Worm (Caenorhabditis elegans) whole organism, L1 larva: ENCODE data around the gene Y17G7B.23.
A peak's percentile ranks its signal among the peaks of the same experiment; 100 is the strongest.

Experiments
- aha-1 ChIP-seq: fragments of 150-350 bp; optimal IDR thresholded peaks from 2 replicates; lab custom pipeline; 2014; ENCODE audit warnings: missing biosample characterization, missing genetic modification characterization
- alr-1 ChIP-seq: fragments of 200-800 bp; sonication (Bioruptor generic); optimal IDR thresholded peaks from 2 replicates; lab custom pipeline; 2018; ENCODE audit warnings: borderline replicate concordance, mild to moderate bottlenecking, missing genetic modification characterization, missing compliant biosample characterization
- blmp-1 ChIP-seq: fragments of 150-350 bp; optimal IDR thresholded peaks from 2 replicates; lab custom pipeline; 2014; ENCODE audit warnings: missing biosample characterization, missing genetic modification characterization
- ceh-63 ChIP-seq: fragments of 200-800 bp; sonication (Bioruptor generic); optimal IDR thresholded peaks from 2 replicates; lab custom pipeline; 2018; ENCODE audit warnings: mild to moderate bottlenecking, missing genetic modification characterization, missing compliant biosample characterization
- ceh-82 ChIP-seq, 3 experiments: fragments of 150-350 bp in 1 of 3; sonication (generic microtip) in 2 of 3; optimal IDR thresholded peaks; 2 replicates each; lab custom pipeline; 2014 to 2017; ENCODE audit warnings: missing biosample characterization in 3 of 3, missing genetic modification characterization in 3 of 3
- ceh-88 ChIP-seq: fragments of 200-800 bp; sonication (Bioruptor generic); IDR thresholded peaks from 2 replicates; pipeline ENCODE4 v1.3.6; 2022; ENCODE audit warnings: missing genetic modification characterization, missing compliant biosample characterization
- ces-1 ChIP-seq: fragments of 150-350 bp; optimal IDR thresholded peaks from 2 replicates; lab custom pipeline; 2014; ENCODE audit warnings: missing biosample characterization, missing genetic modification reagents, missing genetic modification characterization
- dpl-1 ChIP-seq, 3 experiments: fragments of 150-350 bp in 2 of 3; sonication (generic microtip) in 1 of 3; optimal IDR thresholded peaks; 2 replicates each; lab custom pipeline; 2014 to 2017; ENCODE audit warnings: missing biosample characterization in 3 of 3, missing genetic modification characterization in 3 of 3, missing genetic modification reagents in 3 of 3
- efl-1 ChIP-seq, 4 experiments: fragments of 150-350 bp; optimal IDR thresholded peaks in 3 of 4; peaks in 1 of 4; 1 replicate in 1 of 4; 2 replicates in 3 of 4; lab custom pipeline; 2014; ENCODE audit warnings: missing biosample characterization in 2 of 4, missing genetic modification characterization in 2 of 4, missing genetic modification reagents in 2 of 4
- egl-27 ChIP-seq, 2 experiments: fragments of 150-350 bp in 1 of 2; sonication (generic microtip); optimal IDR thresholded peaks; 3 replicates each; lab custom pipeline; 2017 to 2018; ENCODE audit warnings: missing biosample characterization in 2 of 2, missing genetic modification characterization in 2 of 2, missing genetic modification reagents in 2 of 2
- elt-2 ChIP-seq: sonication (generic microtip); optimal IDR thresholded peaks from 2 replicates; lab custom pipeline; 2016; ENCODE audit warnings: missing genetic modification characterization, mild to moderate bottlenecking, inconsistent platforms, missing compliant biosample characterization, missing genetic modification reagents
- fkh-8 ChIP-seq: sonication (generic microtip); optimal IDR thresholded peaks from 2 replicates; lab custom pipeline; 2016; ENCODE audit warnings: mild to moderate bottlenecking, missing genetic modification characterization, missing compliant biosample characterization
- fos-1 ChIP-seq: fragments of 150-350 bp; optimal IDR thresholded peaks from 2 replicates; lab custom pipeline; 2014; ENCODE audit warnings: missing biosample characterization, missing genetic modification characterization
- grh-1 ChIP-seq: fragments of 200-800 bp; sonication (Bioruptor generic); IDR thresholded peaks from 2 replicates; pipeline ENCODE4 v1.3.6; 2022; ENCODE audit warnings: missing genetic modification reagents, missing genetic modification characterization, missing compliant biosample characterization
- hlh-17 ChIP-seq: fragments of 200-800 bp; sonication (Bioruptor generic); optimal IDR thresholded peaks from 2 replicates; lab custom pipeline; 2018; ENCODE audit warnings: missing genetic modification characterization, mild to moderate bottlenecking, missing compliant biosample characterization, moderate library complexity, borderline replicate concordance
- hlh-4 ChIP-seq: sonication (generic microtip); optimal IDR thresholded peaks from 2 replicates; lab custom pipeline; 2016; ENCODE audit warnings: mild to moderate bottlenecking, missing genetic modification characterization, missing compliant biosample characterization
- irx-1 ChIP-seq: sonication (generic microtip); optimal IDR thresholded peaks from 2 replicates; lab custom pipeline; 2016; ENCODE audit warnings: missing genetic modification characterization, missing compliant biosample characterization
- lin-14 ChIP-seq: fragments of 200-800 bp; sonication (Bioruptor generic); optimal IDR thresholded peaks from 2 replicates; lab custom pipeline; 2018; ENCODE audit warnings: mild to moderate bottlenecking, missing genetic modification characterization, moderate library complexity, missing compliant biosample characterization
- lin-35 ChIP-seq, 2 experiments: fragments of 150-350 bp; optimal IDR thresholded peaks; 2 replicates each; lab custom pipeline; 2014; ENCODE audit warnings: missing biosample characterization in 2 of 2, missing genetic modification characterization in 2 of 2, missing genetic modification reagents in 2 of 2
- lin-39 ChIP-seq: fragments of 150-350 bp; optimal IDR thresholded peaks from 2 replicates; lab custom pipeline; 2014; ENCODE audit warnings: missing biosample characterization, missing genetic modification reagents, missing genetic modification characterization
- lir-3 ChIP-seq: sonication (generic microtip); optimal IDR thresholded peaks from 2 replicates; lab custom pipeline; 2016; ENCODE audit warnings: mild to moderate bottlenecking, missing genetic modification characterization, moderate library complexity, missing compliant biosample characterization; ENCODE audit not compliant: poor library complexity
- lsy-2 ChIP-seq, 2 experiments: fragments of 150-350 bp; optimal IDR thresholded peaks; 2 replicates each; lab custom pipeline; 2014; ENCODE audit warnings: missing biosample characterization in 2 of 2, missing genetic modification characterization in 2 of 2
- mef-2 ChIP-seq: fragments of 150-350 bp; optimal IDR thresholded peaks from 2 replicates; lab custom pipeline; 2014; ENCODE audit warnings: missing biosample characterization, missing genetic modification characterization
- mep-1 ChIP-seq: fragments of 150-350 bp; optimal IDR thresholded peaks from 2 replicates; lab custom pipeline; 2014; ENCODE audit warnings: missing biosample characterization, missing genetic modification characterization
- nhr-20 ChIP-seq: sonication (generic microtip); optimal IDR thresholded peaks from 2 replicates; lab custom pipeline; 2016; ENCODE audit warnings: mild to moderate bottlenecking, missing genetic modification characterization, missing compliant biosample characterization
- nhr-28 ChIP-seq: fragments of 150-350 bp; optimal IDR thresholded peaks from 2 replicates; lab custom pipeline; 2014; ENCODE audit warnings: missing biosample characterization, missing genetic modification characterization
- nhr-71 ChIP-seq: sonication (generic microtip); optimal IDR thresholded peaks from 2 replicates; lab custom pipeline; 2016; ENCODE audit warnings: mild to moderate bottlenecking, missing genetic modification characterization, moderate library complexity, missing compliant biosample characterization
- nhr-77 ChIP-seq: fragments of 150-350 bp; optimal IDR thresholded peaks from 2 replicates; lab custom pipeline; 2014; ENCODE audit warnings: missing biosample characterization, missing genetic modification characterization
- nhr-85 ChIP-seq: sonication (generic microtip); peaks from one replicate; lab custom pipeline; 2016; ENCODE audit warnings: missing genetic modification characterization, inconsistent platforms, missing compliant biosample characterization
- pag-3 ChIP-seq: sonication (generic microtip); optimal IDR thresholded peaks from 2 replicates; lab custom pipeline; 2017; ENCODE audit warnings: missing genetic modification characterization, mild to moderate bottlenecking, missing compliant biosample characterization, antibody characterized with exemption, borderline replicate concordance; ENCODE audit not compliant: insufficient read depth
- pqm-1 ChIP-seq: sonication (generic microtip); optimal IDR thresholded peaks from 3 replicates; lab custom pipeline; 2017; ENCODE audit warnings: missing biosample characterization, missing genetic modification characterization
- rnt-1 ChIP-seq: sonication (generic microtip); optimal IDR thresholded peaks from 2 replicates; lab custom pipeline; 2016; ENCODE audit warnings: mild to moderate bottlenecking, missing genetic modification characterization, moderate library complexity, missing compliant biosample characterization
- skn-1 ChIP-seq: fragments of 150-350 bp; optimal IDR thresholded peaks from 2 replicates; lab custom pipeline; 2014; ENCODE audit warnings: missing biosample characterization, missing genetic modification characterization
- snpc-4 ChIP-seq: fragments of 150-350 bp; optimal IDR thresholded peaks from 2 replicates; lab custom pipeline; 2014; ENCODE audit warnings: missing biosample characterization, missing genetic modification characterization
- sox-4 ChIP-seq: sonication (generic microtip); optimal IDR thresholded peaks from 2 replicates; lab custom pipeline; 2016; ENCODE audit warnings: missing genetic modification characterization, missing compliant biosample characterization
- tbx-2 ChIP-seq: sonication (generic microtip); optimal IDR thresholded peaks from 2 replicates; lab custom pipeline; 2016; ENCODE audit warnings: missing genetic modification characterization, missing compliant biosample characterization
- tlp-1 ChIP-seq: fragments of 150-350 bp; optimal IDR thresholded peaks from 2 replicates; lab custom pipeline; 2014; ENCODE audit warnings: missing biosample characterization, missing genetic modification characterization
- unc-130 ChIP-seq: fragments of 150-350 bp; optimal IDR thresholded peaks from 2 replicates; lab custom pipeline; 2017; ENCODE audit warnings: missing biosample characterization, missing genetic modification characterization, inconsistent platforms
- unc-62 ChIP-seq: fragments of 150-350 bp; optimal IDR thresholded peaks from 2 replicates; lab custom pipeline; 2014; ENCODE audit warnings: missing biosample characterization, missing genetic modification reagents, missing genetic modification characterization
- xbp-1 ChIP-seq: sonication (generic microtip); optimal IDR thresholded peaks from 2 replicates; lab custom pipeline; 2016; ENCODE audit warnings: missing genetic modification characterization, missing compliant biosample characterization
- zag-1 ChIP-seq: fragments of 150-350 bp; optimal IDR thresholded peaks from 2 replicates; lab custom pipeline; 2014; ENCODE audit warnings: missing biosample characterization, missing genetic modification characterization
- zip-4 ChIP-seq: fragments of 200-800 bp; sonication (Bioruptor generic); optimal IDR thresholded peaks from 2 replicates; lab custom pipeline; 2018; ENCODE audit warnings: mild to moderate bottlenecking, missing genetic modification characterization, moderate library complexity, missing compliant biosample characterization
- ztf-11 ChIP-seq, 2 experiments: sonication (generic microtip); optimal IDR thresholded peaks; 2 replicates each; lab custom pipeline; 2016 to 2017; ENCODE audit warnings: missing genetic modification characterization in 2 of 2, missing biosample characterization in 1 of 2, missing compliant biosample characterization in 1 of 2

The Y17G7B.23 gene

ce11 chrII:11978478-11978877 lies 20.5 kb upstream of the Y17G7B.23 start:
- no peak for TF ChIP-seq efl-1 (optimal IDR thresholded peaks at IDR 0.05; lab: Kevin White, UChicago)
- peak in 1 of 2 experiments; percentile 9 for TF ChIP-seq efl-1 (GFP tag; optimal IDR thresholded peaks at IDR 0.05 in 1 of 2; lab: Kevin White, UChicago)
- no peak for TF ChIP-seq xbp-1 (tag; lab: Kevin White, UChicago)

ce11 chrII:11978920-11979319 lies 20.1 kb upstream of the Y17G7B.23 start:
- no peak for TF ChIP-seq blmp-1
- TF ChIP-seq unc-62 = no peak
- no peak for TF ChIP-seq zag-1
- no peak for TF ChIP-seq tlp-1 (tag; lab: Kevin White, UChicago)
- TF ChIP-seq nhr-85 (tag; lab: Kevin White, UChicago) = peak; percentile 63
- no peak for TF ChIP-seq lsy-2 (tag; optimal IDR thresholded peaks at IDR 0.05; lab: Kevin White, UChicago)
- no peak for TF ChIP-seq grh-1 (GFP tag; lab: Robert Waterston, UW)
- TF ChIP-seq pqm-1 (tag; lab: Kevin White, UChicago) = no peak
- TF ChIP-seq ztf-11 (tag; optimal IDR thresholded peaks at IDR 0.05; lab: Kevin White, UChicago) = no peak
- no peak for TF ChIP-seq lin-14 (GFP tag; lab: Kevin White, UChicago)
- TF ChIP-seq irx-1 (tag; lab: Kevin White, UChicago) = no peak
- TF ChIP-seq xbp-1 (tag; lab: Kevin White, UChicago) = no peak
- TF ChIP-seq efl-1 (optimal IDR thresholded peaks at IDR 0.05; lab: Kevin White, UChicago) = no peak
- peak in 1 of 2 experiments; percentile 77 for TF ChIP-seq efl-1 (GFP tag; optimal IDR thresholded peaks at IDR 0.05 in 1 of 2; lab: Kevin White, UChicago)
- TF ChIP-seq tbx-2 (tag; lab: Kevin White, UChicago) = no peak

ce11 chrII:11979449-11980095 lies 19.4 kb upstream of the Y17G7B.23 start, which contains the start of the genes ash-2 and Y17G7B.20:
TSS of gene ash-2 (plus strand) at chrII:11979838.
TSS of gene Y17G7B.20 (minus strand) at chrII:11979844.
- peak in 1 of 2 experiments; percentile 42 for TF ChIP-seq efl-1 (optimal IDR thresholded peaks at IDR 0.05; lab: Kevin White, UChicago)
- peak in 1 of 2 experiments; percentile 47 for TF ChIP-seq efl-1 (GFP tag; optimal IDR thresholded peaks at IDR 0.05 in 1 of 2; lab: Kevin White, UChicago)
- no peak for TF ChIP-seq nhr-71 (tag; lab: Kevin White, UChicago)
- peak; percentile 42 to 54 for TF ChIP-seq lin-35 (GFP tag; optimal IDR thresholded peaks at IDR 0.05; lab: Kevin White, UChicago)
- peak; percentile 29 for TF ChIP-seq skn-1
- peak in 1 of 3 experiments; percentile 35 for TF ChIP-seq dpl-1 (GFP tag; optimal IDR thresholded peaks at IDR 0.05; lab: Kevin White, UChicago)
- TF ChIP-seq elt-2 (tag; lab: Kevin White, UChicago) = no peak
- no peak for TF ChIP-seq ces-1
- TF ChIP-seq nhr-28 (tag; lab: Kevin White, UChicago) = no peak
- no peak for TF ChIP-seq ceh-63 (GFP tag; lab: Kevin White, UChicago)
- peak; percentile 54 to 81 (median 59) for TF ChIP-seq ceh-82 (tag; optimal IDR thresholded peaks at IDR 0.05; lab: Kevin White, UChicago)
- TF ChIP-seq unc-62 = no peak
- no peak for TF ChIP-seq xbp-1 (tag; lab: Kevin White, UChicago)
- TF ChIP-seq mef-2 (tag; lab: Kevin White, UChicago) = no peak
- 0 out of 2 replicates have a peak, but pooled peaks have one; percentile 19 for TF ChIP-seq grh-1 (GFP tag; lab: Robert Waterston, UW)
- peak; percentile 46 for TF ChIP-seq rnt-1 (tag; lab: Kevin White, UChicago)
- TF ChIP-seq unc-130 (tag; lab: Kevin White, UChicago) = peak; percentile 16
- no peak for TF ChIP-seq pag-3 (tag; lab: Kevin White, UChicago)
- TF ChIP-seq nhr-77 (tag; lab: Kevin White, UChicago) = no peak
- TF ChIP-seq mep-1 (tag; lab: Kevin White, UChicago) = peak; percentile 25
- TF ChIP-seq snpc-4 = no peak
- TF ChIP-seq fos-1 (tag; lab: Kevin White, UChicago) = no peak

ce11 chrII:11980110-11980509 lies 18.9 kb upstream of the Y17G7B.23 start:
- TF ChIP-seq ceh-88 (GFP tag; lab: Robert Waterston, UW) = peak; percentile 89
- TF ChIP-seq alr-1 = no peak
- TF ChIP-seq rnt-1 (tag; lab: Kevin White, UChicago) = no peak
- TF ChIP-seq elt-2 (tag; lab: Kevin White, UChicago) = peak; percentile 75
- peak; percentile 45 for TF ChIP-seq lin-39
- no peak for TF ChIP-seq hlh-17 (GFP tag; lab: Kevin White, UChicago)
- TF ChIP-seq ceh-82 (tag; optimal IDR thresholded peaks at IDR 0.05; lab: Kevin White, UChicago) = peak; percentile 88 to 92 (median 90)
- TF ChIP-seq blmp-1 = peak; percentile 56
- TF ChIP-seq nhr-28 (tag; lab: Kevin White, UChicago) = no peak
- no peak for TF ChIP-seq lir-3
- peak; percentile 92 for TF ChIP-seq nhr-20
- TF ChIP-seq sox-4 (tag; lab: Kevin White, UChicago) = peak; percentile 86
- peak; percentile 67 for TF ChIP-seq zip-4
- no peak for TF ChIP-seq unc-62
- TF ChIP-seq hlh-4 (tag; lab: Kevin White, UChicago) = peak; percentile 61
- TF ChIP-seq tlp-1 (tag; lab: Kevin White, UChicago) = no peak
- TF ChIP-seq egl-27 (tag; optimal IDR thresholded peaks at IDR 0.05; lab: Kevin White, UChicago) = no peak
- TF ChIP-seq fkh-8 (tag; lab: Kevin White, UChicago) = peak; percentile 96
- TF ChIP-seq aha-1 = no peak
